Worm (Caenorhabditis elegans) whole organism, L2 larva: Measurements from ENCODE around the gene F11A10.5.

Experiments
- C34F6.9 ChIP-seq: fragments of 150-350 bp; optimal IDR thresholded peaks from 2 replicates; lab custom pipeline; 2014; ENCODE audit warnings: missing biosample characterization, missing genetic modification characterization
- F13H6.1 ChIP-seq: sonication (generic microtip); optimal IDR thresholded peaks from 2 replicates; lab custom pipeline; 2016; ENCODE audit warnings: missing genetic modification characterization, missing compliant biosample characterization
- R02D3.7 ChIP-seq: fragments of 150-350 bp; optimal IDR thresholded peaks from 2 replicates; lab custom pipeline; 2014; ENCODE audit warnings: missing biosample characterization, missing genetic modification characterization
- Y55F3AM.14 ChIP-seq: fragments of 200-800 bp; sonication (Bioruptor generic); optimal IDR thresholded peaks from 2 replicates; lab custom pipeline; 2018; ENCODE audit warnings: mild to moderate bottlenecking, missing genetic modification characterization, missing compliant biosample characterization
- ZK546.5 ChIP-seq: sonication (generic microtip); optimal IDR thresholded peaks from 2 replicates; lab custom pipeline; 2017; ENCODE audit warnings: missing biosample characterization, missing genetic modification characterization
- alr-1 ChIP-seq: fragments of 150-350 bp; optimal IDR thresholded peaks from 2 replicates; lab custom pipeline; 2014; ENCODE audit warnings: missing biosample characterization, missing genetic modification characterization
- aly-2 ChIP-seq: fragments of 150-350 bp; optimal IDR thresholded peaks from 2 replicates; lab custom pipeline; 2014; ENCODE audit warnings: missing biosample characterization, missing genetic modification characterization
- ama-1 ChIP-seq: fragments of 150-350 bp; optimal IDR thresholded peaks from 2 replicates; lab custom pipeline; 2018; ENCODE audit warnings: inconsistent platforms
- blmp-1 ChIP-seq: sonication (generic microtip); optimal IDR thresholded peaks from 2 replicates; lab custom pipeline; 2017; ENCODE audit warnings: missing genetic modification characterization, mild to moderate bottlenecking, missing compliant biosample characterization, antibody characterized with exemption, moderate library complexity; ENCODE audit not compliant: insufficient read depth
- ceh-16 ChIP-seq: fragments of 150-350 bp; optimal IDR thresholded peaks from 2 replicates; lab custom pipeline; 2014; ENCODE audit warnings: missing biosample characterization, missing genetic modification characterization
- ceh-82 ChIP-seq: fragments of 150-350 bp; optimal IDR thresholded peaks from 2 replicates; lab custom pipeline; 2014; ENCODE audit warnings: missing biosample characterization, missing genetic modification characterization
- crh-2 ChIP-seq: sonication (generic microtip); optimal IDR thresholded peaks from 2 replicates; lab custom pipeline; 2017; ENCODE audit warnings: missing biosample characterization, missing genetic modification characterization
- dmd-4 ChIP-seq: sonication (generic microtip); optimal IDR thresholded peaks from 2 replicates; lab custom pipeline; 2017; ENCODE audit warnings: missing biosample characterization, missing genetic modification characterization
- egl-27 ChIP-seq: sonication (generic microtip); optimal IDR thresholded peaks from 3 replicates; lab custom pipeline; 2017; ENCODE audit warnings: missing biosample characterization, missing genetic modification reagents, missing genetic modification characterization
- elt-1 ChIP-seq: fragments of 150-350 bp; optimal IDR thresholded peaks from 2 replicates; lab custom pipeline; 2014; ENCODE audit warnings: missing biosample characterization, missing genetic modification characterization
- elt-3 ChIP-seq: sonication (generic microtip); optimal IDR thresholded peaks from 2 replicates; lab custom pipeline; 2017; ENCODE audit warnings: missing biosample characterization, missing genetic modification characterization
- fos-1 ChIP-seq: fragments of 150-350 bp; optimal IDR thresholded peaks from 2 replicates; lab custom pipeline; 2014; ENCODE audit warnings: missing biosample characterization, missing genetic modification characterization
- gmeb-1 ChIP-seq: fragments of 150-350 bp; optimal IDR thresholded peaks from 2 replicates; lab custom pipeline; 2014; ENCODE audit warnings: missing biosample characterization, missing genetic modification characterization
- lin-11 ChIP-seq: fragments of 150-350 bp; sonication (generic microtip); optimal IDR thresholded peaks from 2 replicates; lab custom pipeline; 2014; ENCODE audit warnings: missing biosample characterization, missing genetic modification characterization, inconsistent platforms, mixed read lengths
- lin-13 ChIP-seq: fragments of 150-350 bp; optimal IDR thresholded peaks from 2 replicates; lab custom pipeline; 2014; ENCODE audit warnings: missing biosample characterization, missing genetic modification reagents, missing genetic modification characterization
- lin-39 ChIP-seq: fragments of 150-350 bp; optimal IDR thresholded peaks from 2 replicates; lab custom pipeline; 2014; ENCODE audit warnings: missing biosample characterization, missing genetic modification reagents, missing genetic modification characterization
- lsy-2 ChIP-seq, 2 experiments: fragments of 150-350 bp in 1 of 2; sonication (generic microtip) in 1 of 2; optimal IDR thresholded peaks; 2 replicates each; lab custom pipeline; 2014 to 2017; ENCODE audit warnings: missing biosample characterization in 2 of 2, missing genetic modification characterization in 2 of 2
- mab-5 ChIP-seq: fragments of 150-350 bp; optimal IDR thresholded peaks from 2 replicates; lab custom pipeline; 2014; ENCODE audit warnings: missing biosample characterization, missing genetic modification characterization
- mbf-1 ChIP-seq: sonication (generic microtip); optimal IDR thresholded peaks from 2 replicates; lab custom pipeline; 2017; ENCODE audit warnings: missing biosample characterization, missing genetic modification characterization
- mdl-1 ChIP-seq, 2 experiments: fragments of 150-350 bp in 1 of 2; sonication (generic microtip) in 1 of 2; optimal IDR thresholded peaks; 2 replicates each; lab custom pipeline; 2017; ENCODE audit warnings: missing biosample characterization in 2 of 2, missing genetic modification characterization in 2 of 2
- nhr-10 ChIP-seq: sonication (generic microtip); optimal IDR thresholded peaks from 2 replicates; lab custom pipeline; 2017; ENCODE audit warnings: missing biosample characterization, missing genetic modification characterization
- nhr-11 ChIP-seq: fragments of 150-350 bp; optimal IDR thresholded peaks from 2 replicates; lab custom pipeline; 2014; ENCODE audit warnings: missing biosample characterization, missing genetic modification characterization
- nhr-12 ChIP-seq: fragments of 150-350 bp; optimal IDR thresholded peaks from 2 replicates; lab custom pipeline; 2014; ENCODE audit warnings: missing biosample characterization, missing genetic modification characterization
- nhr-129 ChIP-seq: fragments of 150-350 bp; optimal IDR thresholded peaks from 2 replicates; lab custom pipeline; 2014; ENCODE audit warnings: missing biosample characterization, missing genetic modification characterization
- nhr-21 ChIP-seq: fragments of 150-350 bp; optimal IDR thresholded peaks from 2 replicates; lab custom pipeline; 2014; ENCODE audit warnings: missing biosample characterization, missing genetic modification characterization
- nhr-23 ChIP-seq: fragments of 150-350 bp; optimal IDR thresholded peaks from 2 replicates; lab custom pipeline; 2014; ENCODE audit warnings: missing biosample characterization, missing genetic modification reagents, missing genetic modification characterization
- nhr-237 ChIP-seq: fragments of 150-350 bp; optimal IDR thresholded peaks from 2 replicates; lab custom pipeline; 2014; ENCODE audit warnings: missing biosample characterization, missing genetic modification characterization
- nhr-25 ChIP-seq: fragments of 150-350 bp; sonication (generic microtip); optimal IDR thresholded peaks from 3 replicates; lab custom pipeline; 2014; ENCODE audit warnings: missing biosample characterization, missing genetic modification characterization
- nhr-6 ChIP-seq: fragments of 150-350 bp; optimal IDR thresholded peaks from 2 replicates; lab custom pipeline; 2014; ENCODE audit warnings: missing biosample characterization, missing genetic modification characterization
- nhr-77 ChIP-seq: fragments of 150-350 bp; optimal IDR thresholded peaks from 2 replicates; lab custom pipeline; 2014; ENCODE audit warnings: missing biosample characterization, missing genetic modification characterization
- peb-1 ChIP-seq: fragments of 150-350 bp; optimal IDR thresholded peaks from 2 replicates; lab custom pipeline; 2014; ENCODE audit warnings: missing biosample characterization, missing genetic modification characterization
- sem-4 ChIP-seq: fragments of 150-350 bp; optimal IDR thresholded peaks from 2 replicates; lab custom pipeline; 2014; ENCODE audit warnings: missing biosample characterization, missing genetic modification reagents, missing genetic modification characterization
- skn-1 ChIP-seq: sonication (generic microtip); optimal IDR thresholded peaks from 2 replicates; lab custom pipeline; 2017; ENCODE audit warnings: missing biosample characterization, missing genetic modification characterization
- sma-3 ChIP-seq: sonication (generic microtip); optimal IDR thresholded peaks from 2 replicates; lab custom pipeline; 2016; ENCODE audit warnings: missing genetic modification reagents, missing genetic modification characterization, missing compliant biosample characterization
- sma-9 ChIP-seq, 2 experiments: fragments of 150-350 bp in 1 of 2; sonication (generic microtip) in 1 of 2; optimal IDR thresholded peaks; 2 replicates each; lab custom pipeline; 2014 to 2016; ENCODE audit warnings: missing genetic modification characterization in 2 of 2, mild to moderate bottlenecking in 1 of 2, missing biosample characterization in 1 of 2, missing compliant biosample characterization in 1 of 2, missing genetic modification reagents in 1 of 2, moderate library complexity in 1 of 2
- snpc-4 ChIP-seq: fragments of 150-350 bp; optimal IDR thresholded peaks from 2 replicates; lab custom pipeline; 2014; ENCODE audit warnings: missing biosample characterization, missing genetic modification characterization
- unc-39 ChIP-seq: fragments of 150-350 bp; optimal IDR thresholded peaks from 2 replicates; lab custom pipeline; 2014; ENCODE audit warnings: missing biosample characterization, missing genetic modification characterization
- unc-55 ChIP-seq: fragments of 150-350 bp; sonication (generic microtip); optimal IDR thresholded peaks from 3 replicates; lab custom pipeline; 2014; ENCODE audit warnings: missing biosample characterization, missing genetic modification reagents, missing genetic modification characterization
- unc-62 ChIP-seq: fragments of 150-350 bp; optimal IDR thresholded peaks from 2 replicates; lab custom pipeline; 2014; ENCODE audit warnings: missing biosample characterization, missing genetic modification reagents, missing genetic modification characterization
- zag-1 ChIP-seq: fragments of 150-350 bp; optimal IDR thresholded peaks from 2 replicates; lab custom pipeline; 2014; ENCODE audit warnings: missing biosample characterization, missing genetic modification characterization
- ztf-1 ChIP-seq: fragments of 200-800 bp; sonication (Bioruptor generic); conservative IDR thresholded peaks from 2 replicates; pipeline ENCODE4 v1.3.6; 2022; ENCODE audit warnings: missing genetic modification characterization, missing compliant biosample characterization
- ztf-11 ChIP-seq: sonication (generic microtip); optimal IDR thresholded peaks from 2 replicates; lab custom pipeline; 2017; ENCODE audit warnings: missing biosample characterization, missing genetic modification characterization
- ztf-4 ChIP-seq: fragments of 150-350 bp; optimal IDR thresholded peaks from 2 replicates; lab custom pipeline; 2014; ENCODE audit warnings: missing biosample characterization, missing genetic modification characterization

The F11A10.5 gene

ce11 chrIV:12084587-12084986, 9.3 kb upstream of the F11A10.5 start:
- TF ChIP-seq lin-39 (tag; lab: Kevin White, UChicago) (no peak), sma-9 (GFP tag; optimal IDR thresholded peaks at IDR 0.05; lab: Kevin White, UChicago) (no peak), sma-9 (tag; optimal IDR thresholded peaks at IDR 0.05; lab: Kevin White, UChicago) (no peak), nhr-129 (tag; lab: Kevin White, UChicago) (peak; percentile 3), crh-2 (tag; lab: Kevin White, UChicago) (no peak), mab-5 (tag; lab: Kevin White, UChicago) (no peak), ama-1 (lab: Kevin White, UChicago) (no peak)

ce11 chrIV:12085120-12085519, 8.8 kb upstream of the F11A10.5 start, which contains the start of gene rbm-34:
rbm-34 (plus strand) TSS chrIV:12085420.
- TF ChIP-seq mdl-1 (tag; optimal IDR thresholded peaks at IDR 0.05; lab: Kevin White, UChicago) (no peak), sem-4 (tag; lab: Kevin White, UChicago) (no peak), dmd-4 (tag; lab: Kevin White, UChicago) (no peak), skn-1 (tag; lab: Kevin White, UChicago) (no peak), aly-2 (tag; lab: Kevin White, UChicago) (no peak), nhr-25 (tag; lab: Kevin White, UChicago) (no peak)

- TF ChIP-seq sem-4 (tag; lab: Kevin White, UChicago) (peak; percentile 53), mbf-1 (tag; lab: Kevin White, UChicago) (no peak), elt-3 (tag; lab: Kevin White, UChicago) (no peak), nhr-12 (no peak), C34F6.9 (tag; lab: Kevin White, UChicago) (peak; percentile 64), ZK546.5 (tag; lab: Kevin White, UChicago) (no peak), snpc-4 (tag; lab: Kevin White, UChicago) (no peak), nhr-6 (tag; lab: Kevin White, UChicago) (no peak), nhr-129 (tag; lab: Kevin White, UChicago) (peak; percentile 95), unc-39 (tag; lab: Kevin White, UChicago) (no peak), nhr-25 (tag; lab: Kevin White, UChicago) (peak; percentile 50), unc-55 (GFP tag; lab: Kevin White, UChicago) (no peak), sma-3 (GFP tag; lab: Kevin White, UChicago) (peak; percentile 76), zag-1 (tag; lab: Kevin White, UChicago) (peak; percentile 36), blmp-1 (tag; lab: Kevin White, UChicago) (peak; percentile 55), gmeb-1 (tag; lab: Kevin White, UChicago) (peak; percentile 70), ztf-1 (GFP tag; lab: Robert Waterston, UW) (no peak), ama-1 (lab: Kevin White, UChicago) (no peak), egl-27 (peak; percentile 49), alr-1 (tag; lab: Kevin White, UChicago) (no peak), nhr-237 (tag; lab: Kevin White, UChicago) (no peak), mdl-1 (tag; optimal IDR thresholded peaks at IDR 0.05; lab: Kevin White, UChicago) (peak in 1 of 2 experiments; percentile 57), lsy-2 (tag; optimal IDR thresholded peaks at IDR 0.05; lab: Kevin White, UChicago) (peak; percentile 26 to 59), lin-39 (tag; lab: Kevin White, UChicago) (no peak), nhr-23 (no peak), ceh-16 (peak; percentile 79), sma-9 (GFP tag; optimal IDR thresholded peaks at IDR 0.05; lab: Kevin White, UChicago) (peak; percentile 67), sma-9 (tag; optimal IDR thresholded peaks at IDR 0.05; lab: Kevin White, UChicago) (no peak), crh-2 (tag; lab: Kevin White, UChicago) (peak; percentile 77), Y55F3AM.14 (GFP tag; lab: Kevin White, UChicago) (peak; percentile 75), elt-1 (no peak), peb-1 (no peak), ztf-11 (tag; lab: Kevin White, UChicago) (no peak), nhr-21 (tag; lab: Kevin White, UChicago) (peak; percentile 52), ceh-82 (tag; lab: Kevin White, UChicago) (peak; percentile 37), skn-1 (tag; lab: Kevin White, UChicago) (no peak), R02D3.7 (no peak), ztf-4 (tag; lab: Kevin White, UChicago) (no peak), lin-11 (tag; lab: Kevin White, UChicago) (peak; percentile 10), unc-62 (no peak), nhr-77 (tag; lab: Kevin White, UChicago) (peak; percentile 30), dmd-4 (tag; lab: Kevin White, UChicago) (no peak), F13H6.1 (tag; lab: Kevin White, UChicago) (peak; percentile 76), nhr-11 (no peak), fos-1 (peak; percentile 51), aly-2 (tag; lab: Kevin White, UChicago) (no peak), mab-5 (tag; lab: Kevin White, UChicago) (no peak), nhr-10 (tag; lab: Kevin White, UChicago) (no peak), lin-13 (GFP tag; lab: Kevin White, UChicago) (peak; percentile 62)
Observed at ce11 chrIV:12086498-12086897, 7.4 kb upstream of the F11A10.5 start.
